Fruit fly (Drosophila melanogaster) whole organism, wandering third instar larva: ENCODE results near the gene CG8564.

ENCODE experiments used
- Dif ChIP-seq: fragments of 200-275, 200-300 bp; sonication (Bioruptor generic); optimal IDR thresholded peaks from 2 replicates; lab custom pipeline; 2018; ENCODE audit warnings: missing biosample characterization, missing genetic modification characterization; ENCODE audit not compliant: partially characterized antibody
- GATAd ChIP-seq: sonication (Bioruptor generic); optimal IDR thresholded peaks from 2 replicates; lab custom pipeline; 2016; ENCODE audit warnings: missing biosample characterization, missing genetic modification characterization
- Hr78 ChIP-seq: fragments of >200 bp; optimal IDR thresholded peaks from 2 replicates; lab custom pipeline; 2017; ENCODE audit warnings: missing biosample characterization, missing genetic modification characterization
- Hr83 ChIP-seq: fragments of 200-300 bp; sonication (Bioruptor generic); optimal IDR thresholded peaks from 2 replicates; lab custom pipeline; 2016; ENCODE audit warnings: missing biosample characterization, mild to moderate bottlenecking, missing genetic modification characterization, moderate library complexity; ENCODE audit not compliant: poor library complexity, severe bottlenecking
- Jra ChIP-seq: sonication (Bioruptor generic); optimal IDR thresholded peaks from 2 replicates; lab custom pipeline; 2016; ENCODE audit warnings: missing biosample characterization, missing genetic modification characterization
- Mio ChIP-seq: sonication (Bioruptor generic); optimal IDR thresholded peaks from 2 replicates; lab custom pipeline; 2016; ENCODE audit warnings: missing biosample characterization, missing genetic modification characterization
- N ChIP-seq: fragments of >200 bp; optimal IDR thresholded peaks from 2 replicates; lab custom pipeline; 2018; ENCODE audit warnings: missing biosample characterization, missing external identifiers, missing genetic modification characterization
- OdsH ChIP-seq: fragments of 200-800 bp; sonication (Bioruptor generic); optimal IDR thresholded peaks from 2 replicates; lab custom pipeline; 2016; ENCODE audit warnings: missing biosample characterization, mild to moderate bottlenecking, missing genetic modification characterization
- brk ChIP-seq: fragments of 200-800 bp; sonication (Bioruptor generic); optimal IDR thresholded peaks from 2 replicates; lab custom pipeline; 2016; ENCODE audit warnings: missing biosample characterization, mild to moderate bottlenecking, missing genetic modification characterization
- dl ChIP-seq, 2 experiments: fragments of 175-275, 200-275 bp in 1 of 2; fragments of 200-275 bp in 1 of 2; sonication (Bioruptor generic); optimal IDR thresholded peaks; lab custom pipeline; 2018; ENCODE audit warnings: mild to moderate bottlenecking in 2 of 2, missing biosample characterization in 2 of 2, missing genetic modification characterization in 2 of 2, moderate library complexity in 2 of 2; ENCODE audit not compliant: partially characterized antibody in 2 of 2, insufficient read depth in 1 of 2
- jim ChIP-seq: fragments of 175-275, 200-325 bp; sonication (Bioruptor generic); optimal IDR thresholded peaks from 2 replicates; lab custom pipeline; 2016; ENCODE audit warnings: missing biosample characterization, mild to moderate bottlenecking, missing genetic modification characterization
- pan ChIP-seq: fragments of >200 bp; optimal IDR thresholded peaks from 2 replicates; lab custom pipeline; 2017
- psq ChIP-seq: fragments of 200-800 bp; sonication (Bioruptor generic); optimal IDR thresholded peaks from 3 replicates; lab custom pipeline; 2017; ENCODE audit warnings: missing biosample characterization, mild to moderate bottlenecking, missing genetic modification characterization, moderate library complexity

DNA sequence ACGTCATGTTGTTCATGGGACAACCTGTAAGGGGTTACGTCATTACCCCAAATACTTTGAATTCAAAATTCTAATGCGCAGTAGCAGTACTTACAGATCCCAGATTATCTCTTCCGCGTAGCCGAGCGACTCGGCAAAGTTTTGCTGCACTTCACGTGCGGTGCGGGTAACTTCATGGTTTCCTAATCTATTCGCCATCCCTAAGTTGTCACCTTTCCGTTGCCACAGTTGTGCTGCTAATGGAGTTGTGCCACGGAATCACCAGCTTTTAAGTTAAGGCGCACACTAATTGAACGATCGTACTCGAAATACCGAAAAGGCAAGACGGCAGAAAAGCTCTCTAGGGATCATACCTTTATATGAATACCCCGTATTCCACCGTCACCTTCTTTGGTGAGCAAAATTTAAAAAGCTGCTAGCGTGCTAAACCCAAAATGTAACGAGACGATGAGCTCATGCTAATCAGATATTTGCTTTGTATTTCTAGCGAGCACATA is 27.8 kb downstream of the CG8564 start, which contains the start of gene pst:
- TF ChIP-seq N (GFP tag; lab: Kevin White, UChicago): no peak
- TF ChIP-seq pan: no peak
- no peak for TF ChIP-seq OdsH (GFP tag; lab: Kevin White, UChicago)
- no peak for TF ChIP-seq brk (GFP tag; lab: Kevin White, UChicago)
- TF ChIP-seq GATAd (GFP tag; lab: Kevin White, UChicago): no peak
- peak; percentile 58 for TF ChIP-seq Hr83
- TF ChIP-seq psq (GFP tag; lab: Kevin White, UChicago): no peak
- no peak for TF ChIP-seq Hr78
- peak; percentile 19 for TF ChIP-seq Jra
- TF ChIP-seq dl (GFP tag; optimal IDR thresholded peaks at IDR 0.05; lab: Kevin White, UChicago; ENCODE audit: insufficient read depth in 1 of 2, partially characterized antibody in 2 of 2): no peak
- peak; percentile 46 for TF ChIP-seq Dif (GFP tag; lab: Kevin White, UChicago)
- no peak for TF ChIP-seq Mio (GFP tag; lab: Kevin White, UChicago)
- TF ChIP-seq jim (GFP tag; lab: Kevin White, UChicago): no peak
